Worm (Caenorhabditis elegans) whole organism, L3 larva: ENCODE data around the gene F16F9.4.

ENCODE experiments used
- R02D3.7 ChIP-seq: fragments of 150-350 bp; optimal IDR thresholded peaks from 2 replicates; lab custom pipeline; 2014; ENCODE audit warnings: missing biosample characterization, missing genetic modification characterization
- ZK546.5 ChIP-seq: sonication (generic microtip); optimal IDR thresholded peaks from 2 replicates; lab custom pipeline; 2017; ENCODE audit warnings: missing biosample characterization, missing genetic modification characterization
- aly-2 ChIP-seq: fragments of 150-350 bp; optimal IDR thresholded peaks from 2 replicates; lab custom pipeline; 2014; ENCODE audit warnings: missing biosample characterization, missing genetic modification characterization
- ama-1 ChIP-seq: fragments of 150-350 bp; optimal IDR thresholded peaks from 2 replicates; lab custom pipeline; 2018
- ceh-9 ChIP-seq: sonication (generic microtip); optimal IDR thresholded peaks from 2 replicates; lab custom pipeline; 2018; ENCODE audit warnings: missing biosample characterization, missing genetic modification characterization
- daf-12 ChIP-seq: fragments of 150-350 bp; optimal IDR thresholded peaks from 2 replicates; lab custom pipeline; 2014; ENCODE audit warnings: missing biosample characterization, missing genetic modification reagents, missing genetic modification characterization
- egl-27 ChIP-seq: sonication (generic microtip); optimal IDR thresholded peaks from 4 replicates; lab custom pipeline; 2017; ENCODE audit warnings: missing biosample characterization, missing genetic modification reagents, missing genetic modification characterization
- egl-5 ChIP-seq: fragments of 150-350 bp; optimal IDR thresholded peaks from 2 replicates; lab custom pipeline; 2017; ENCODE audit warnings: missing biosample characterization, missing genetic modification reagents, missing genetic modification characterization, inconsistent platforms
- elt-1 ChIP-seq: fragments of 150-350 bp; optimal IDR thresholded peaks from 2 replicates; lab custom pipeline; 2014; ENCODE audit warnings: missing biosample characterization, missing genetic modification characterization
- elt-2 ChIP-seq: sonication (generic microtip); optimal IDR thresholded peaks from 2 replicates; lab custom pipeline; 2016; ENCODE audit warnings: missing genetic modification reagents, mild to moderate bottlenecking, missing genetic modification characterization, missing compliant biosample characterization
- fkh-2 ChIP-seq: fragments of 150-350 bp; optimal IDR thresholded peaks from 2 replicates; lab custom pipeline; 2014; ENCODE audit warnings: missing biosample characterization, missing genetic modification reagents, missing genetic modification characterization
- fos-1 ChIP-seq: fragments of 150-350 bp; optimal IDR thresholded peaks from 2 replicates; lab custom pipeline; 2014; ENCODE audit warnings: missing biosample characterization, missing genetic modification characterization
- hmg-11 ChIP-seq: sonication (generic microtip); optimal IDR thresholded peaks from 2 replicates; lab custom pipeline; 2016; ENCODE audit warnings: missing genetic modification characterization, missing compliant biosample characterization
- jun-1 ChIP-seq: fragments of 150-350 bp; optimal IDR thresholded peaks from 2 replicates; lab custom pipeline; 2014; ENCODE audit warnings: missing biosample characterization, missing genetic modification reagents, missing genetic modification characterization
- lin-15B ChIP-seq: fragments of 150-350 bp; optimal IDR thresholded peaks from 2 replicates; lab custom pipeline; 2014; ENCODE audit warnings: missing biosample characterization, missing genetic modification characterization
- lin-39 ChIP-seq: fragments of 150-350 bp; optimal IDR thresholded peaks from 2 replicates; lab custom pipeline; 2018; ENCODE audit warnings: missing biosample characterization, missing genetic modification reagents, missing genetic modification characterization
- lsy-12 ChIP-seq: sonication (generic microtip); optimal IDR thresholded peaks from 2 replicates; lab custom pipeline; 2016; ENCODE audit warnings: mild to moderate bottlenecking, missing genetic modification characterization, missing compliant biosample characterization
- mdl-1 ChIP-seq: fragments of 150-350 bp; optimal IDR thresholded peaks from 2 replicates; lab custom pipeline; 2014; ENCODE audit warnings: missing biosample characterization, missing genetic modification characterization
- nfya-1 ChIP-seq: sonication (generic microtip); optimal IDR thresholded peaks from 2 replicates; lab custom pipeline; 2017; ENCODE audit warnings: missing genetic modification characterization, mild to moderate bottlenecking, missing compliant biosample characterization, antibody characterized with exemption, moderate library complexity; ENCODE audit not compliant: insufficient read depth
- nhr-11 ChIP-seq: fragments of 150-350 bp; optimal IDR thresholded peaks from 2 replicates; lab custom pipeline; 2014; ENCODE audit warnings: missing biosample characterization, missing genetic modification characterization
- nhr-12 ChIP-seq: fragments of 150-350 bp; optimal IDR thresholded peaks from 2 replicates; lab custom pipeline; 2014; ENCODE audit warnings: missing biosample characterization, missing genetic modification characterization
- nhr-23 ChIP-seq: fragments of 150-350 bp; optimal IDR thresholded peaks from 2 replicates; lab custom pipeline; 2014; ENCODE audit warnings: missing biosample characterization, missing genetic modification reagents, missing genetic modification characterization
- nhr-237 ChIP-seq: fragments of 150-350 bp; optimal IDR thresholded peaks from 2 replicates; lab custom pipeline; 2014; ENCODE audit warnings: missing biosample characterization, missing genetic modification characterization
- nhr-25 ChIP-seq: sonication (generic microtip); optimal IDR thresholded peaks from 2 replicates; lab custom pipeline; 2017; ENCODE audit warnings: missing biosample characterization, missing genetic modification characterization
- nhr-28 ChIP-seq: fragments of 150-350 bp; optimal IDR thresholded peaks from 2 replicates; lab custom pipeline; 2014; ENCODE audit warnings: missing biosample characterization, missing genetic modification characterization
- nhr-43 ChIP-seq: sonication (generic microtip); optimal IDR thresholded peaks from 2 replicates; lab custom pipeline; 2016; ENCODE audit warnings: mild to moderate bottlenecking, missing genetic modification characterization, missing compliant biosample characterization; ENCODE audit not compliant: poor library complexity, severe bottlenecking
- pqm-1 ChIP-seq: fragments of 150-350 bp; optimal IDR thresholded peaks from 2 replicates; lab custom pipeline; 2017; ENCODE audit warnings: missing biosample characterization, missing genetic modification characterization, inconsistent platforms
- sea-2 ChIP-seq: fragments of 150-350 bp; sonication (generic microtip); optimal IDR thresholded peaks from 4 replicates; lab custom pipeline; 2014; ENCODE audit warnings: missing biosample characterization, missing genetic modification reagents, missing genetic modification characterization
- snpc-4 ChIP-seq: fragments of 150-350 bp; optimal IDR thresholded peaks from 2 replicates; lab custom pipeline; 2014; ENCODE audit warnings: missing biosample characterization, missing genetic modification characterization
- tbx-2 ChIP-seq: sonication (generic microtip); optimal IDR thresholded peaks from 2 replicates; lab custom pipeline; 2016; ENCODE audit warnings: mild to moderate bottlenecking, missing genetic modification characterization, missing compliant biosample characterization
- unc-62 ChIP-seq: fragments of 150-350 bp; sonication (generic microtip); optimal IDR thresholded peaks from 4 replicates; lab custom pipeline; 2014; ENCODE audit warnings: missing biosample characterization, missing genetic modification reagents, missing genetic modification characterization
- zag-1 ChIP-seq: fragments of 150-350 bp; optimal IDR thresholded peaks from 2 replicates; lab custom pipeline; 2014; ENCODE audit warnings: missing biosample characterization, missing genetic modification characterization
- ztf-11 ChIP-seq: fragments of 150-350 bp; optimal IDR thresholded peaks from 2 replicates; lab custom pipeline; 2014; ENCODE audit warnings: missing biosample characterization, missing genetic modification characterization
- ztf-4 ChIP-seq: fragments of 150-350 bp; optimal IDR thresholded peaks from 2 replicates; lab custom pipeline; 2014; ENCODE audit warnings: missing biosample characterization, missing genetic modification characterization

F16F9.4 gene

ce11 chrX:8463085-8463645 is at the start of gene F16F9.4:
F16F9.4 (minus strand) TSS chrX:8463360.
- TF ChIP-seq elt-2 (tag; lab: Kevin White, UChicago), result peak; percentile 66
- peak; percentile 64 for TF ChIP-seq pqm-1 (tag; lab: Kevin White, UChicago)
- TF ChIP-seq ZK546.5 (tag; lab: Kevin White, UChicago), result no peak

- TF ChIP-seq ztf-4 (tag; lab: Kevin White, UChicago) (no peak), nhr-43 (tag; lab: Kevin White, UChicago) (no peak), hmg-11 (tag; lab: Kevin White, UChicago) (no peak), egl-27 (tag; lab: Kevin White, UChicago) (no peak), daf-12 (tag; lab: Kevin White, UChicago) (no peak), elt-2 (tag; lab: Kevin White, UChicago) (no peak), ztf-11 (tag; lab: Kevin White, UChicago) (no peak), fos-1 (tag; lab: Kevin White, UChicago) (no peak), egl-5 (no peak)
Observed at ce11 chrX:8509088-8509487, 45.9 kb upstream of the F16F9.4 start.

ce11 chrX:8507576-8507975 is 44.4 kb upstream of the F16F9.4 start, which contains the start of gene H03E18.1:
H03E18.1 (plus strand) TSS chrX:8507876.
- TF ChIP-seq tbx-2 (tag; lab: Kevin White, UChicago), result no peak
- no peak for TF ChIP-seq lsy-12 (tag; lab: Kevin White, UChicago)
- TF ChIP-seq aly-2 (tag; lab: Kevin White, UChicago), result no peak
- no peak for TF ChIP-seq nhr-11 (tag; lab: Kevin White, UChicago)
- TF ChIP-seq sea-2 (GFP tag; lab: Kevin White, UChicago), result no peak
- no peak for TF ChIP-seq ama-1 (lab: Kevin White, UChicago)
- TF ChIP-seq elt-1, result no peak
- TF ChIP-seq unc-62 (GFP tag; lab: Kevin White, UChicago), result no peak
- TF ChIP-seq R02D3.7 (tag; lab: Kevin White, UChicago), result no peak
- TF ChIP-seq jun-1, result no peak
- no peak for TF ChIP-seq ztf-11 (tag; lab: Kevin White, UChicago)
- no peak for TF ChIP-seq snpc-4 (tag; lab: Kevin White, UChicago)
- no peak for TF ChIP-seq nfya-1 (tag; lab: Kevin White, UChicago)
- no peak for TF ChIP-seq lin-15B (tag; lab: Kevin White, UChicago)
- no peak for TF ChIP-seq fos-1 (tag; lab: Kevin White, UChicago)
- TF ChIP-seq ceh-9 (tag; lab: Kevin White, UChicago), result no peak
- TF ChIP-seq nhr-25 (tag; lab: Kevin White, UChicago), result no peak
- TF ChIP-seq pqm-1 (tag; lab: Kevin White, UChicago), result no peak
- no peak for TF ChIP-seq nhr-43 (tag; lab: Kevin White, UChicago)
- no peak for TF ChIP-seq ztf-4 (tag; lab: Kevin White, UChicago)

DNA sequence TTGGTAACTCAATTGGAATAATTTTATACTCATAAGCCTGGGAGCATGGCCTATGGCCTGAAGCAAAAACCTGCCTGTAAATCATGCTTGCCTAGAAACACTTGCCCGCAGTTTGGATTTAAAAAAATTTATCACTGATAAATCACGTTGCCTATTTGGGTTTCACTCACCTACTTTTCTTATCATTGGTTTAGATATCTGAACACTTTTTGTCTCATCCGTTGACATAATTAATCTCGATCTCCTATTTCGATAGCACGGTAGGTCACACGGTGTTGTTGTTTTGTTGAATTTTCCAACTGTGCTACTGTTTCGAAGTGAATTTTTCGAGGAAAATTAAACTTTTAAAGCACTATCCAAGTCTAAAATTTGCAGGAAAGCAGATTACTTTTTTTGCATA is 43.9 kb upstream of the F16F9.4 start:
- TF ChIP-seq lin-39 (tag; lab: Kevin White, UChicago) (no peak), fkh-2 (no peak), nhr-23 (tag; lab: Kevin White, UChicago) (peak; percentile 76), mdl-1 (tag; lab: Kevin White, UChicago) (no peak), nhr-28 (tag; lab: Kevin White, UChicago) (no peak), ZK546.5 (tag; lab: Kevin White, UChicago) (no peak)

DNA sequence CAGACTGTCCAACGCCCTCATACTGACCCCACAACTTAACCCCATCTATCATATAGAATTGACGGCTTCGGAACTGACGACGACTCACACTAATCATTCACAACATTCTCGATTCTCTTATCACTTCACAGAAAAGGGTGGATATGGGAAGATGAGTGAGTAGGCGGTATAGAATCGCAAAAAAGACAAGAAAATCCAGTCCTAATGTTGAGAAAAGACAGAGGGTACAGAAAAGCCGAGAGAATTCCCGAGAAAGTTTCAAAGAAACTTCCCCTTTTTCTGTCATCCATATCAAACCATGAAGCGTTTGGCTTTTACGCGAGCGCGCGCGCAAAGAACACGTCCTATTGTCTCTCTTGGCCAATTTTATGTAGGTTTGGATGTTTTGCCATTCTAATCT is 41.0 kb upstream of the F16F9.4 start:
- no peak for TF ChIP-seq zag-1
- no peak for TF ChIP-seq lin-15B (tag; lab: Kevin White, UChicago)
- no peak for TF ChIP-seq nhr-12
- TF ChIP-seq nhr-237 (tag; lab: Kevin White, UChicago), result no peak
- peak; percentile 60 for TF ChIP-seq nhr-43 (tag; lab: Kevin White, UChicago)
- peak; percentile 71 for TF ChIP-seq nhr-23 (tag; lab: Kevin White, UChicago)
- peak; percentile 15 for TF ChIP-seq nhr-25 (tag; lab: Kevin White, UChicago)
- TF ChIP-seq, all 47 proteins: peak for 3
